Fruit fly (Drosophila melanogaster): ENCODE results near the gene eyg.

- TF ChIP-seq CTCF (optimal IDR thresholded peaks at IDR 0.05) (peak in 1 of 2 experiments; percentile 5), CG8478 (optimal IDR thresholded peaks at IDR 0.05) (no peak)
Measured at dm6 chr3L:12417341-12417740, 50.5 kb downstream of the eyg start, which contains the start of gene ArfGAP1.
